Worm (Caenorhabditis elegans) whole organism, midembryonic: ENCODE measurements around the gene sca-1.

Experiments
- T22C8.4 ChIP-seq: fragments of 200-800 bp; sonication (Bioruptor generic); IDR thresholded peaks from 2 replicates; pipeline ENCODE4 v1.3.6; 2022; ENCODE audit warnings: missing genetic modification characterization, missing compliant biosample characterization
- cog-1 ChIP-seq: sonication (generic microtip); optimal IDR thresholded peaks from 2 replicates; lab custom pipeline; 2016; ENCODE audit warnings: missing genetic modification characterization, missing compliant biosample characterization
- flt-1 ChIP-seq: fragments of 200-800 bp; sonication (Bioruptor generic); IDR thresholded peaks from 2 replicates; pipeline ENCODE4 v1.3.6; 2022; ENCODE audit warnings: missing genetic modification characterization, missing compliant biosample characterization
- klf-2 ChIP-seq: fragments of 200-800 bp; sonication (Bioruptor generic); conservative IDR thresholded peaks from 2 replicates; pipeline ENCODE4 v1.3.6; 2022; ENCODE audit warnings: missing genetic modification reagents, missing genetic modification characterization, missing compliant biosample characterization
- med-1 ChIP-seq: sonication (generic microtip); optimal IDR thresholded peaks from 2 replicates; lab custom pipeline; 2017; ENCODE audit warnings: missing genetic modification characterization, mild to moderate bottlenecking, missing compliant biosample characterization, antibody characterized with exemption, missing genetic modification reagents; ENCODE audit not compliant: insufficient read depth
- ref-1 ChIP-seq: fragments of 200-800 bp; sonication (Bioruptor generic); conservative IDR thresholded peaks from 2 replicates; pipeline ENCODE4 v1.3.6; 2022; ENCODE audit warnings: missing genetic modification reagents, missing genetic modification characterization, missing compliant biosample characterization
- tab-1 ChIP-seq: fragments of 200-800 bp; sonication (Bioruptor generic); IDR thresholded peaks from 2 replicates; pipeline ENCODE4 v1.3.6; 2022; ENCODE audit warnings: missing genetic modification characterization, missing compliant biosample characterization
- ztf-23 ChIP-seq: fragments of 200-800 bp; sonication (Bioruptor generic); IDR thresholded peaks from 2 replicates; pipeline ENCODE4 v1.3.6; 2022; ENCODE audit warnings: missing genetic modification reagents, missing genetic modification characterization, missing compliant biosample characterization
- ztf-29 ChIP-seq: fragments of 200-800 bp; sonication (Bioruptor generic); IDR thresholded peaks from 2 replicates; pipeline ENCODE4 v1.3.6; 2022; ENCODE audit warnings: missing genetic modification reagents, missing genetic modification characterization, missing compliant biosample characterization

The sca-1 gene

ce11 chrIII:10816800-10817418 is at the start of gene sca-1:
TSS of gene sca-1 (minus strand) at chrIII:10816850.
- TF ChIP-seq flt-1 (GFP tag; lab: Robert Waterston, UW) (no peak), klf-2 (no peak), T22C8.4 (GFP tag; lab: Robert Waterston, UW) (no peak), ztf-23 (GFP tag; lab: Robert Waterston, UW) (no peak), cog-1 (no peak), tab-1 (GFP tag; lab: Robert Waterston, UW) (no peak), ref-1 (no peak), ztf-29 (GFP tag; lab: Robert Waterston, UW) (no peak), med-1 (no peak)

- TF ChIP-seq T22C8.4 (GFP tag; lab: Robert Waterston, UW) (peak; percentile 84), klf-2 (no peak), ref-1 (no peak)
Measured at ce11 chrIII:10861375-10861774, 44.7 kb upstream of the sca-1 start.

- TF ChIP-seq flt-1 (GFP tag; lab: Robert Waterston, UW) (no peak), ztf-23 (GFP tag; lab: Robert Waterston, UW) (no peak), tab-1 (GFP tag; lab: Robert Waterston, UW) (no peak), T22C8.4 (GFP tag; lab: Robert Waterston, UW) (no peak), med-1 (no peak), klf-2 (no peak), ztf-29 (GFP tag; lab: Robert Waterston, UW) (no peak), cog-1 (no peak), ref-1 (no peak)
Measured at ce11 chrIII:10857984-10858383, 41.3 kb upstream of the sca-1 start, which contains the start of gene oxi-1. TSS of gene oxi-1 (plus strand) at chrIII:10858284.

- TF ChIP-seq T22C8.4 (GFP tag; lab: Robert Waterston, UW) (0 out of 2 replicates have a peak, but pooled peaks have one; percentile 32), ztf-23 (GFP tag; lab: Robert Waterston, UW) (peak; percentile 78), med-1 (no peak), cog-1 (no peak), ztf-29 (GFP tag; lab: Robert Waterston, UW) (no peak), klf-2 (peak; percentile 70; the same call in 1 of the 2 replicates), flt-1 (GFP tag; lab: Robert Waterston, UW) (peak; percentile 66; the same call in 1 of the 2 replicates), ref-1 (peak; percentile 28; the same call in 1 of the 2 replicates), tab-1 (GFP tag; lab: Robert Waterston, UW) (no peak)
Measured at ce11 chrIII:10856830-10857229, 40.2 kb upstream of the sca-1 start.

ce11 chrIII:10855398-10855880 is 38.8 kb upstream of the sca-1 start, which contains the start of gene Y39A1C.1:
TSS of gene Y39A1C.1 (plus strand) at chrIII:10855448.
- TF ChIP-seq ztf-29 (GFP tag; lab: Robert Waterston, UW) (no peak), klf-2 (no peak), ztf-23 (GFP tag; lab: Robert Waterston, UW) (no peak)

ce11 chrIII:10848858-10849257 is 32.2 kb upstream of the sca-1 start, which contains the start of the genes fbxb-85 and hex-3:
TSS of gene fbxb-85 (minus strand) at chrIII:10848963.
TSS of gene hex-3 (plus strand) at chrIII:10849222.
- TF ChIP-seq T22C8.4 (GFP tag; lab: Robert Waterston, UW): peak; percentile 73
- TF ChIP-seq ref-1: 0 out of 2 replicates have a peak, but pooled peaks have one; percentile 45
- 0 out of 2 replicates have a peak, but pooled peaks have one; percentile 50 for TF ChIP-seq klf-2
- TF ChIP-seq med-1: peak; percentile 51
- peak; percentile 90 for TF ChIP-seq ztf-23 (GFP tag; lab: Robert Waterston, UW)
- peak; percentile 89 for TF ChIP-seq flt-1 (GFP tag; lab: Robert Waterston, UW)
- TF ChIP-seq cog-1: peak; percentile 71
- 0 out of 2 replicates have a peak, but pooled peaks have one; percentile 54 for TF ChIP-seq ztf-29 (GFP tag; lab: Robert Waterston, UW)
- TF ChIP-seq tab-1 (GFP tag; lab: Robert Waterston, UW): peak; percentile 66; the same call in 1 of the 2 replicates

ce11 chrIII:10844873-10845272 is 28.2 kb upstream of the sca-1 start, which contains the start of gene pde-12:
TSS of gene pde-12 (minus strand) at chrIII:10845020.
- TF ChIP-seq tab-1 (GFP tag; lab: Robert Waterston, UW): no peak
- no peak for TF ChIP-seq T22C8.4 (GFP tag; lab: Robert Waterston, UW)
- no peak for TF ChIP-seq cog-1
- TF ChIP-seq ref-1: no peak
- no peak for TF ChIP-seq klf-2
- no peak for TF ChIP-seq flt-1 (GFP tag; lab: Robert Waterston, UW)
- TF ChIP-seq ztf-23 (GFP tag; lab: Robert Waterston, UW): peak; percentile 35; the same call in 1 of the 2 replicates

- no peak for TF ChIP-seq klf-2
- no peak for TF ChIP-seq flt-1 (GFP tag; lab: Robert Waterston, UW)
- TF ChIP-seq ztf-23 (GFP tag; lab: Robert Waterston, UW): no peak
- no peak for TF ChIP-seq ztf-29 (GFP tag; lab: Robert Waterston, UW)
- TF ChIP-seq ref-1: no peak
- TF ChIP-seq med-1: no peak
- no peak for TF ChIP-seq T22C8.4 (GFP tag; lab: Robert Waterston, UW)
- no peak for TF ChIP-seq tab-1 (GFP tag; lab: Robert Waterston, UW)
- TF ChIP-seq cog-1: no peak
Measured at ce11 chrIII:10832636-10833035, 16.0 kb upstream of the sca-1 start, which contains the start of gene sbsp-1. TSS of gene sbsp-1 (plus strand) at chrIII:10832936.

- TF ChIP-seq ztf-23 (GFP tag; lab: Robert Waterston, UW): no peak
- TF ChIP-seq cog-1: no peak
- no peak for TF ChIP-seq med-1
- no peak for TF ChIP-seq ref-1
- TF ChIP-seq flt-1 (GFP tag; lab: Robert Waterston, UW): no peak
- TF ChIP-seq T22C8.4 (GFP tag; lab: Robert Waterston, UW): no peak
- no peak for TF ChIP-seq tab-1 (GFP tag; lab: Robert Waterston, UW)
- no peak for TF ChIP-seq klf-2
- no peak for TF ChIP-seq ztf-29 (GFP tag; lab: Robert Waterston, UW)
Measured at ce11 chrIII:10831483-10831882, 14.8 kb upstream of the sca-1 start.

ce11 chrIII:10825088-10825487 is 8.4 kb upstream of the sca-1 start:
- TF ChIP-seq T22C8.4 (GFP tag; lab: Robert Waterston, UW) (no peak), ref-1 (no peak), tab-1 (GFP tag; lab: Robert Waterston, UW) (no peak), klf-2 (no peak), cog-1 (no peak), med-1 (no peak), ztf-23 (GFP tag; lab: Robert Waterston, UW) (no peak), flt-1 (GFP tag; lab: Robert Waterston, UW) (no peak), ztf-29 (GFP tag; lab: Robert Waterston, UW) (no peak)
